Worm (Caenorhabditis elegans) whole organism, midembryonic: ENCODE measurements around the gene R160.2.

Experiments
- T22C8.4 ChIP-seq: fragments of 200-800 bp; sonication (Bioruptor generic); IDR thresholded peaks from 2 replicates; pipeline ENCODE4 v1.3.6; 2022; ENCODE audit warnings: missing genetic modification characterization, missing compliant biosample characterization
- cog-1 ChIP-seq: sonication (generic microtip); optimal IDR thresholded peaks from 2 replicates; lab custom pipeline; 2016; ENCODE audit warnings: missing genetic modification characterization, missing compliant biosample characterization
- flt-1 ChIP-seq: fragments of 200-800 bp; sonication (Bioruptor generic); IDR thresholded peaks from 2 replicates; pipeline ENCODE4 v1.3.6; 2022; ENCODE audit warnings: missing genetic modification characterization, missing compliant biosample characterization
- klf-2 ChIP-seq: fragments of 200-800 bp; sonication (Bioruptor generic); conservative IDR thresholded peaks from 2 replicates; pipeline ENCODE4 v1.3.6; 2022; ENCODE audit warnings: missing genetic modification reagents, missing genetic modification characterization, missing compliant biosample characterization
- med-1 ChIP-seq: sonication (generic microtip); optimal IDR thresholded peaks from 2 replicates; lab custom pipeline; 2017; ENCODE audit warnings: missing genetic modification characterization, mild to moderate bottlenecking, missing compliant biosample characterization, antibody characterized with exemption, missing genetic modification reagents; ENCODE audit not compliant: insufficient read depth
- tab-1 ChIP-seq: fragments of 200-800 bp; sonication (Bioruptor generic); IDR thresholded peaks from 2 replicates; pipeline ENCODE4 v1.3.6; 2022; ENCODE audit warnings: missing genetic modification characterization, missing compliant biosample characterization
- ztf-23 ChIP-seq: fragments of 200-800 bp; sonication (Bioruptor generic); IDR thresholded peaks from 2 replicates; pipeline ENCODE4 v1.3.6; 2022; ENCODE audit warnings: missing genetic modification reagents, missing genetic modification characterization, missing compliant biosample characterization
- ztf-29 ChIP-seq: fragments of 200-800 bp; sonication (Bioruptor generic); IDR thresholded peaks from 2 replicates; pipeline ENCODE4 v1.3.6; 2022; ENCODE audit warnings: missing genetic modification reagents, missing genetic modification characterization, missing compliant biosample characterization

DNA sequence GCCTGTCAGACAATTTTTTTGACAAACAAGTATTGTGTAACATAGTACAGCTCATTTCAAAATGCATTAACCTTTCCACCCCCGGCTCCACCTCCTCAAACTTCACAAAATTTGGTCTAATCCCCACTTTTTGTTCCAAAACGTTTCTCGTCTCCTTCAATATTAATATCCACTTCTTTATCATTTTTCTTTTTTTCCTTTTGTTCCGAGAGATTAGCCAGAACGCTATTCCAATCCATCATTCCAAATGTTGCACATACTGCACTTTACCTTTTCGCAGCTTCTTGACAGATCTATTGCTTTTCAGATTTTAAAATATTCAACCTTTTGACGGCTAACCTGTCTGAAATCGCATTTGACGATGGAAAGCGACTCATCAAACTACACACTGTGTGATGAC is 26.2 kb upstream of the R160.2 start, which contains the start of gene D1079.1:
- TF ChIP-seq ztf-23, result no peak
- no peak for TF ChIP-seq klf-2 (GFP tag; lab: Robert Waterston, UW)
- TF ChIP-seq T22C8.4 (GFP tag; lab: Robert Waterston, UW), result no peak
- no peak for TF ChIP-seq flt-1 (GFP tag; lab: Robert Waterston, UW)
- no peak for TF ChIP-seq cog-1 (tag; lab: Kevin White, UChicago)
- no peak for TF ChIP-seq med-1 (GFP tag; lab: Kevin White, UChicago)
- no peak for TF ChIP-seq ztf-29 (GFP tag; lab: Robert Waterston, UW)
- no peak for TF ChIP-seq tab-1
